Worm (Caenorhabditis elegans): ENCODE data around the gene F44D12.16.

Gene F44D12.16

DNA sequence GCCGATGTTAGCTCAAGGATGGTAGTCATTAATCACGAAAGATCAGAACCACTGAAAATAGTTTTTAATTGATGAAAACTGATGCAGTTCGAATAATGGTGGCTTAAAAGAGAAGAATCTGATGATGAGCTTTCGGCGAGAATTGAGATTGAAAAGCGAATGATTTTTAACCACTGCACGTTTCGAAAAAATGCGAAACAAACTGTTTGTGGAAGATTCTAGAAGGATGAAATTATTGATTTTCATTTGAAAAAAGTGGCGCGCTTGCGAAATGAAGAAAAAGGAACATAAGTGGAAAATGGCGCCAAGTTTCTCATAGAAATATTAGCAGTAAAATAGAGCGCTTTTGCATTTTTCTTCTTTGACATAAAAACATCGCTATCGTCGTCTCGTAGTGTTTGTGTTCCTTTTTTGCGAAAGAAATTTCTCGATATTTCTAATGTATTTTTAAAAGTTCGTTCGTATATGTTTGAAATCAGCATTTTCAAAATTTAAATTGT is 33.9 kb upstream of the F44D12.16 start, which contains the start of gene uba-1 (continued):
- TF ChIP-seq nhr-90 (tag; optimal IDR thresholded peaks at IDR 0.05) (peak; percentile 13), B0035.1 (tag; optimal IDR thresholded peaks at IDR 0.05) (no peak), snpc-4 (GFP tag; optimal IDR thresholded peaks at IDR 0.05) (no peak), snpc-4 (tag; optimal IDR thresholded peaks at IDR 0.05) (peak; percentile 6 to 50 (median 40)), nfyb-1 (GFP tag; IDR thresholded peaks at IDR 0.05) (peak; percentile 85), lin-26 (GFP tag; IDR thresholded peaks at IDR 0.05) (peak; percentile 11; the same call in 1 of the 2 replicates), ztf-28 (GFP tag; IDR thresholded peaks at IDR 0.05) (no peak), pbrm-1 (GFP tag; IDR thresholded peaks at IDR 0.05) (peak; percentile 63; the same call in 1 of the 2 replicates), aptf-2 (GFP tag; conservative IDR thresholded peaks at IDR 0.05) (0 out of 2 replicates have a peak, but pooled peaks have one; percentile 19), ceh-27 (GFP tag; optimal IDR thresholded peaks at IDR 0.05) (peak; percentile 46), K12H6.12 (tag; optimal IDR thresholded peaks at IDR 0.05) (no peak), atf-7 (tag; optimal IDR thresholded peaks at IDR 0.05) (peak; percentile 48), ama-1 (optimal IDR thresholded peaks at IDR 0.05) (no peak), ama-1 (GFP tag; optimal IDR thresholded peaks at IDR 0.05) (peak; percentile 28 to 37), ceh-91 (GFP tag; IDR thresholded peaks at IDR 0.05) (peak; percentile 73; the same call in 1 of the 2 replicates), F52B5.7 (tag; optimal IDR thresholded peaks at IDR 0.05) (peak; percentile 35), F23B12.7 (tag; optimal IDR thresholded peaks at IDR 0.05; ENCODE audit: insufficient read depth) (peak; percentile 59), ceh-40 (GFP tag; IDR thresholded peaks at IDR 0.05) (no peak), nhr-120 (GFP tag; IDR thresholded peaks at IDR 0.05) (no peak), lag-1 (GFP tag; IDR thresholded peaks at IDR 0.05) (no peak), K11D2.4 (GFP tag; IDR thresholded peaks at IDR 0.05) (0 out of 2 replicates have a peak, but pooled peaks have one; percentile 18), egl-18 (GFP tag; IDR thresholded peaks at IDR 0.05) (no peak), ets-4 (GFP tag; optimal IDR thresholded peaks at IDR 0.05) (no peak), let-607 (tag; optimal IDR thresholded peaks at IDR 0.05) (peak; percentile 24 to 30), F57C9.4 (tag; optimal IDR thresholded peaks at IDR 0.05) (no peak), mel-28 (tag; optimal IDR thresholded peaks at IDR 0.05; ENCODE audit: borderline replicate concordance) (no peak), athp-1 (tag; optimal IDR thresholded peaks at IDR 0.05) (peak; percentile 53), nhr-27 (tag; optimal IDR thresholded peaks at IDR 0.05) (no peak), F49E8.2 (tag; optimal IDR thresholded peaks at IDR 0.05; ENCODE audit: insufficient read depth) (peak; percentile 53), lin-35 (GFP tag; optimal IDR thresholded peaks at IDR 0.05) (peak; percentile 13 to 77 (median 48)), ceh-100 (GFP tag; IDR thresholded peaks at IDR 0.05) (no peak), fkh-3 (tag; optimal IDR thresholded peaks at IDR 0.05) (no peak), xnd-1 (tag; optimal IDR thresholded peaks at IDR 0.05) (peak; percentile 75), him-1 (tag; optimal IDR thresholded peaks at IDR 0.05) (no peak), D2030.7 (GFP tag; IDR thresholded peaks at IDR 0.05) (peak; percentile 68), B0336.3 (GFP tag; IDR thresholded peaks at IDR 0.05) (peak; percentile 94), unc-62 (GFP tag; optimal IDR thresholded peaks at IDR 0.05) (no peak), attf-3 (GFP tag; conservative IDR thresholded peaks at IDR 0.05) (no peak), lin-54 (GFP tag; optimal IDR thresholded peaks at IDR 0.05) (peak; percentile 79), hrde-1 (tag; optimal IDR thresholded peaks at IDR 0.05; ENCODE audit: borderline replicate concordance) (peak; percentile 36), Y53F4B.3 (GFP tag; IDR thresholded peaks at IDR 0.05) (no peak), C06A6.2 (GFP tag; conservative IDR thresholded peaks at IDR 0.05) (no peak; the same call in 1 of the 2 replicates), T26A5.8 (tag; optimal IDR thresholded peaks at IDR 0.05) (no peak), F22D6.2 (tag; optimal IDR thresholded peaks at IDR 0.05) (no peak), madf-8 (GFP tag; conservative IDR thresholded peaks at IDR 0.05) (peak; percentile 90), Y67H2A.10 (GFP tag; conservative IDR thresholded peaks at IDR 0.05) (no peak), F37B4.10 (GFP tag; IDR thresholded peaks at IDR 0.05) (no peak), lsy-27 (tag; optimal IDR thresholded peaks at IDR 0.05; ENCODE audit: borderline replicate concordance, insufficient read depth) (no peak)
